Worm (Caenorhabditis elegans) whole organism, midembryonic: Measurements from ENCODE around the gene txt-19.
"Not testable (repeated sequence)": the region's sequence is repeated elsewhere in the genome, so short reads cannot be mapped to it uniquely, and the experiment has no call there.

Source experiments
- T22C8.4 ChIP-seq: fragments of 200-800 bp; sonication (Bioruptor generic); IDR thresholded peaks from 2 replicates; pipeline ENCODE4 v1.3.6; 2022; ENCODE audit warnings: missing genetic modification characterization, missing compliant biosample characterization
- cog-1 ChIP-seq: sonication (generic microtip); optimal IDR thresholded peaks from 2 replicates; lab custom pipeline; 2016; ENCODE audit warnings: missing genetic modification characterization, missing compliant biosample characterization
- flt-1 ChIP-seq: fragments of 200-800 bp; sonication (Bioruptor generic); IDR thresholded peaks from 2 replicates; pipeline ENCODE4 v1.3.6; 2022; ENCODE audit warnings: missing genetic modification characterization, missing compliant biosample characterization
- klf-2 ChIP-seq: fragments of 200-800 bp; sonication (Bioruptor generic); conservative IDR thresholded peaks from 2 replicates; pipeline ENCODE4 v1.3.6; 2022; ENCODE audit warnings: missing genetic modification reagents, missing genetic modification characterization, missing compliant biosample characterization
- med-1 ChIP-seq: sonication (generic microtip); optimal IDR thresholded peaks from 2 replicates; lab custom pipeline; 2017; ENCODE audit warnings: missing genetic modification characterization, mild to moderate bottlenecking, missing compliant biosample characterization, antibody characterized with exemption, missing genetic modification reagents; ENCODE audit not compliant: insufficient read depth
- ref-1 ChIP-seq: fragments of 200-800 bp; sonication (Bioruptor generic); conservative IDR thresholded peaks from 2 replicates; pipeline ENCODE4 v1.3.6; 2022; ENCODE audit warnings: missing genetic modification reagents, missing genetic modification characterization, missing compliant biosample characterization
- tab-1 ChIP-seq: fragments of 200-800 bp; sonication (Bioruptor generic); IDR thresholded peaks from 2 replicates; pipeline ENCODE4 v1.3.6; 2022; ENCODE audit warnings: missing genetic modification characterization, missing compliant biosample characterization
- ztf-23 ChIP-seq: fragments of 200-800 bp; sonication (Bioruptor generic); IDR thresholded peaks from 2 replicates; pipeline ENCODE4 v1.3.6; 2022; ENCODE audit warnings: missing genetic modification reagents, missing genetic modification characterization, missing compliant biosample characterization
- ztf-29 ChIP-seq: fragments of 200-800 bp; sonication (Bioruptor generic); IDR thresholded peaks from 2 replicates; pipeline ENCODE4 v1.3.6; 2022; ENCODE audit warnings: missing genetic modification reagents, missing genetic modification characterization, missing compliant biosample characterization

Gene txt-19

DNA sequence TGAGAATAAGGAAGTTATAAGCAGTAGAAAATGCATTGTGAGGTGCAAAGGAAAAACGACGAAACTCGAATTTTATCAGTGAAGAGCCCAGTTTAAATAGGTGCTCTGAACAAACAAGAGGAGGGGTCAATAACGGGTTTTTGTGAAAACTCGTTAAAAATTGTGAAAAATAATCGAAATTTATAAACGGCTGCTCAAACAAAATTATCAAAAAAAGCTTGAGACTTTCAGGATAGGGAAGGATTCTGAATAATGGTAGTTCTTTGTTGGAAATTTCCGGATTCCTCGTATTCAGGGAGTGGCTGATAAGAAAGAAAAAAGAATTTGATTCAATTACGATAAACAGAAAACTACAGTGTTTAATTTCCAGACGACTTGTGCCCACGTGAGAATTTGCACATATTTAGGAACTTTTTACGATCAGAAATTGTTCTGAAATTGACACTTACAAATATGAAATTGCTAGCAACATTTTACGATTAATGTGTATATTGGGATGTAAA, 25.8 kb downstream of the txt-19 start, which contains the start of gene clec-187:
Gene clec-187, minus strand, starts transcription at position 51 of the 503 bp plus-strand sequence.
- TF ChIP-seq cog-1 (tag; lab: Kevin White, UChicago) (no peak), tab-1 (GFP tag; lab: Robert Waterston, UW) (no peak), med-1 (no peak), T22C8.4 (GFP tag; lab: Robert Waterston, UW) (no peak), flt-1 (GFP tag; lab: Robert Waterston, UW) (no peak), klf-2 (GFP tag; lab: Robert Waterston, UW) (no peak), ztf-29 (GFP tag; lab: Robert Waterston, UW) (no peak), ztf-23 (no peak), ref-1 (GFP tag; lab: Robert Waterston, UW) (no peak)

ce11 chrIV:12875260-12875659, 29.6 kb downstream of the txt-19 start, which contains the start of gene ZK896.1:
Gene ZK896.1, minus strand, starts transcription at chrIV:12875360.
- not testable (repeated sequence) for TF ChIP-seq ref-1 (GFP tag; lab: Robert Waterston, UW); flt-1 (GFP tag; lab: Robert Waterston, UW); med-1

DNA sequence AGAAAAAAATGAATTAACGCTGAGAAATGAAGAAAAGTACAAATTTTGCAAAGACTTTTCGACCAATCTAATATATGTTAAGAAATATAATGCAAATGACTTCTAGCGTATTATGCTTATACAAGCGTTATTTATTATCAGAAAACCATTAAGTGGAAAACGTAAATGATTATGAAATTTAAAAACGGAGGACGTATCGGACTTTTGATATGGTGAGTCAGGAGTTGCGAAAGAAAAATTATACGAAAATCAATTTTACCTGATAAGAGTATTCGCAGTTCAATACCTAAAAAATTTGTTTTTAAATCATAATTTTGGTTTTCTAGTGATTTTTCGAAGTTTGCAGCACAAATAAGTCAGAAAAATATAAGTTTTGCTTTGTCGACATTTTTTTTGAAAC, 30.9 kb downstream of the txt-19 start:
- no peak for TF ChIP-seq ztf-29 (GFP tag; lab: Robert Waterston, UW)
- TF ChIP-seq ref-1 (GFP tag; lab: Robert Waterston, UW), result no peak
- no peak for TF ChIP-seq ztf-23
- TF ChIP-seq med-1, result no peak
- TF ChIP-seq tab-1 (GFP tag; lab: Robert Waterston, UW), result no peak
- no peak for TF ChIP-seq T22C8.4 (GFP tag; lab: Robert Waterston, UW)
- TF ChIP-seq cog-1 (tag; lab: Kevin White, UChicago), result no peak
- TF ChIP-seq klf-2 (GFP tag; lab: Robert Waterston, UW), result no peak
- no peak for TF ChIP-seq flt-1 (GFP tag; lab: Robert Waterston, UW)

ce11 chrIV:12879557-12879956, 33.9 kb downstream of the txt-19 start, which contains the start of gene ZK896.5:
Gene ZK896.5, minus strand, starts transcription at chrIV:12879645.
- TF ChIP-seq flt-1 (GFP tag; lab: Robert Waterston, UW), result no peak
- no peak for TF ChIP-seq T22C8.4 (GFP tag; lab: Robert Waterston, UW)
- TF ChIP-seq cog-1 (tag; lab: Kevin White, UChicago), result no peak
- no peak for TF ChIP-seq med-1
- TF ChIP-seq klf-2 (GFP tag; lab: Robert Waterston, UW), result no peak
- TF ChIP-seq ztf-23, result no peak
- TF ChIP-seq ztf-29 (GFP tag; lab: Robert Waterston, UW), result no peak
- TF ChIP-seq tab-1 (GFP tag; lab: Robert Waterston, UW), result no peak
- no peak for TF ChIP-seq ref-1 (GFP tag; lab: Robert Waterston, UW)

ce11 chrIV:12883190-12883589, 37.5 kb downstream of the txt-19 start, which contains the start of gene ZK896.4:
Gene ZK896.4, minus strand, starts transcription at chrIV:12883290.
- TF ChIP-seq T22C8.4 (GFP tag; lab: Robert Waterston, UW), result no peak
- no peak for TF ChIP-seq med-1
- TF ChIP-seq tab-1 (GFP tag; lab: Robert Waterston, UW), result no peak
- no peak for TF ChIP-seq ztf-29 (GFP tag; lab: Robert Waterston, UW)
- no peak for TF ChIP-seq klf-2 (GFP tag; lab: Robert Waterston, UW)
- TF ChIP-seq ztf-23, result no peak
- TF ChIP-seq ref-1 (GFP tag; lab: Robert Waterston, UW), result no peak
- no peak for TF ChIP-seq flt-1 (GFP tag; lab: Robert Waterston, UW)
- no peak for TF ChIP-seq cog-1 (tag; lab: Kevin White, UChicago)

DNA sequence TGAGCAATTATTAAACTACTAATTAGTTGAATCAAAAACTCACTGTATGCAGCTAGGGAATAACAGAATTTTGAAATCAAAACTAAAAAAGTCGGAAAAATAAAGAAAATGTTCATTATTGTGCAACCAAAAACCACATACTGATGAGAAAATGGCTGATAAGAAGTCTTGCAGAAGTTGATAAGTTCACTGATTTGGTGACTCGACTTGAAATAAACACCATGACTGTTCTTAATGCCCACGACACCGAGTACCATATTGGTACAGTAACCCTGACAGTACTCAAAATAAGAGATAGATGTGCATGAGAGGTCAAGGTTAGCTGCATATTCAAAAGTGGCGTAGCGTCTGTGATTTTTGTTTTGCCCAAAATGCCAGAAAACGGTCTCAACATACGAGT, 40.3 kb downstream of the txt-19 start:
- TF ChIP-seq tab-1 (GFP tag; lab: Robert Waterston, UW), result no peak
- no peak for TF ChIP-seq klf-2 (GFP tag; lab: Robert Waterston, UW)
- no peak for TF ChIP-seq ref-1 (GFP tag; lab: Robert Waterston, UW)
- TF ChIP-seq cog-1 (tag; lab: Kevin White, UChicago), result no peak
- no peak for TF ChIP-seq ztf-29 (GFP tag; lab: Robert Waterston, UW)
- TF ChIP-seq ztf-23, result no peak
- TF ChIP-seq flt-1 (GFP tag; lab: Robert Waterston, UW), result no peak

DNA sequence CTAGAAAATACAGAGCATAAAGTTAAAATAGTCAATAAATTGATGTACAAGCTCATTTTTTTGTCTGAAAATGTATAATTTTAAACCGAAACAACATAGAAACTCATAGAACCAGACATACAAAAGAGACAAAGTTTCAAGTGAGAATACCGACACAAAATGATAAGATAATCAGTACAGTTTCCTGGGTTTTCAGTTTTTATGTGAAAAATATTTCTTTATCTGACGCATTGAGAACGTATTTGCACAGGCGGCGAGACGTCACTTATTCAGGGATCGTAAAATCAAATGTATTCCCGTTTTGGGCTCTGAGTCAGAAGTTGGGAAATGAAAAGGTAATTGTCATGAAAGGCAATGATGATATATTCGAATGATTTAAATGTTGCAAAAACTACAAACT, 44.7 kb downstream of the txt-19 start, which contains the start of gene K08D8.6:
Gene K08D8.6, minus strand, starts transcription at position 64 of the 400 bp plus-strand sequence.
- TF ChIP-seq med-1 (no peak), ztf-23 (no peak)

ce11 chrIV:12891080-12891479, 45.4 kb downstream of the txt-19 start:
- TF ChIP-seq flt-1 (GFP tag; lab: Robert Waterston, UW), result no peak
- TF ChIP-seq tab-1 (GFP tag; lab: Robert Waterston, UW), result no peak
- no peak for TF ChIP-seq klf-2 (GFP tag; lab: Robert Waterston, UW)
- TF ChIP-seq cog-1 (tag; lab: Kevin White, UChicago), result no peak
- TF ChIP-seq ztf-23, result no peak

DNA sequence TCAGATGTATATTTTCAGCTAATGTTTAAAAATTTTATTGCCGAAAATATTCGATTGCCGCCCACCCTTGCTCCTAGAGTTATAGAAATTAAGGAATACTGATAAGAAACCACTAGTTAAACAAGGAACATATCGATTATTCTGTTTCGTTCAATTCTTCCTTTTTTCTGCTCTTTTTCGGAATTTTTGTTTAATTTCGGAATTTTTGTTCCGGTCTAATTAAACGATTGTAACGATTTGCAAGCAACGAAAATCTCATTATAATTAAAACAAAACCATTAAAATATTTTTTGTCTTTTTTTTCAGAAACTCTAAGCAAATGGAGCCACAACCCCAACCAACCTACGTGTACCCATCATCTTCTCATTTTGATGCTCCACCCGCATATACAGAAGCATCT, 46.5 kb downstream of the txt-19 start, which contains the start of gene K08D8.1:
Gene K08D8.1, plus strand, starts transcription at position 301 of the 400 bp plus-strand sequence.
- TF ChIP-seq cog-1 (tag; lab: Kevin White, UChicago) (no peak), T22C8.4 (GFP tag; lab: Robert Waterston, UW) (no peak), ztf-23 (no peak), tab-1 (GFP tag; lab: Robert Waterston, UW) (no peak)

ce11 chrIV:12893166-12893565, 47.5 kb downstream of the txt-19 start, which contains the start of gene K08D8.12:
Gene K08D8.12, plus strand, starts transcription at chrIV:12893466.
- no peak for TF ChIP-seq med-1
- TF ChIP-seq ref-1 (GFP tag; lab: Robert Waterston, UW), result no peak
- TF ChIP-seq tab-1 (GFP tag; lab: Robert Waterston, UW), result no peak
- no peak for TF ChIP-seq cog-1 (tag; lab: Kevin White, UChicago)
- TF ChIP-seq klf-2 (GFP tag; lab: Robert Waterston, UW), result no peak
